Fruit fly (Drosophila melanogaster) whole organism, wandering third instar larva: Measurements from ENCODE around the gene iav.
A peak's percentile ranks its signal among the peaks of the same experiment; 100 is the strongest.

ENCODE experiments used
- Abd-B ChIP-seq: fragments of >200 bp; optimal IDR thresholded peaks from 2 replicates; lab custom pipeline; 2017; ENCODE audit warnings: missing biosample characterization, missing genetic modification characterization
- CG9705 ChIP-seq: fragments of 200-800 bp; sonication (Bioruptor generic); optimal IDR thresholded peaks from 2 replicates; lab custom pipeline; 2018; ENCODE audit warnings: missing biosample characterization, mild to moderate bottlenecking, missing genetic modification characterization
- Dif ChIP-seq: fragments of 200-275, 200-300 bp; sonication (Bioruptor generic); optimal IDR thresholded peaks from 2 replicates; lab custom pipeline; 2018; ENCODE audit warnings: missing biosample characterization, missing genetic modification characterization; ENCODE audit not compliant: partially characterized antibody
- Myc ChIP-seq: fragments of >200 bp; optimal IDR thresholded peaks from 2 replicates; lab custom pipeline; 2017
- OdsH ChIP-seq: fragments of 200-800 bp; sonication (Bioruptor generic); optimal IDR thresholded peaks from 2 replicates; lab custom pipeline; 2016; ENCODE audit warnings: missing biosample characterization, mild to moderate bottlenecking, missing genetic modification characterization
- fru ChIP-seq: fragments of 200-800 bp; sonication (Bioruptor generic); optimal IDR thresholded peaks from 3 replicates; lab custom pipeline; 2016; ENCODE audit warnings: missing biosample characterization, mild to moderate bottlenecking, missing genetic modification characterization
- jim ChIP-seq: fragments of 175-275, 200-325 bp; sonication (Bioruptor generic); optimal IDR thresholded peaks from 2 replicates; lab custom pipeline; 2016; ENCODE audit warnings: missing biosample characterization, mild to moderate bottlenecking, missing genetic modification characterization
- lola ChIP-seq: fragments of >200 bp; optimal IDR thresholded peaks from 2 replicates; lab custom pipeline; 2017; ENCODE audit warnings: missing biosample characterization, missing genetic modification characterization
- psq ChIP-seq: fragments of 200-800 bp; sonication (Bioruptor generic); optimal IDR thresholded peaks from 3 replicates; lab custom pipeline; 2017; ENCODE audit warnings: missing biosample characterization, mild to moderate bottlenecking, missing genetic modification characterization, moderate library complexity
- usp ChIP-seq: fragments of >200 bp; optimal IDR thresholded peaks from 2 replicates; lab custom pipeline; 2017; ENCODE audit warnings: missing biosample characterization, missing genetic modification characterization
- woc ChIP-seq: sonication (Bioruptor generic); optimal IDR thresholded peaks from 2 replicates; lab custom pipeline; 2016; ENCODE audit warnings: missing biosample characterization, mild to moderate bottlenecking, missing genetic modification characterization

dm6 chrX:6820703-6821102, 6.9 kb downstream of the iav start, which contains the start of the genes Nf-YC and xit:
- no peak for TF ChIP-seq OdsH
- no peak for TF ChIP-seq fru
- TF ChIP-seq psq (GFP tag; lab: Kevin White, UChicago): no peak
- no peak for TF ChIP-seq usp
- TF ChIP-seq jim: no peak
- TF ChIP-seq Myc (lab: Kevin White, UChicago): peak; percentile 96
- TF ChIP-seq lola (GFP tag; lab: Kevin White, UChicago): no peak
- TF ChIP-seq Dif (GFP tag; lab: Kevin White, UChicago): no peak
- TF ChIP-seq CG9705 (GFP tag; lab: Kevin White, UChicago): no peak
- TF ChIP-seq woc (GFP tag; lab: Kevin White, UChicago): no peak
- TF ChIP-seq Abd-B (GFP tag; lab: Kevin White, UChicago): no peak
